Worm (Caenorhabditis elegans) whole organism, L2 larva: ENCODE results near the gene nhr-3.

Experiments
- C34F6.9 ChIP-seq: fragments of 150-350 bp; optimal IDR thresholded peaks from 2 replicates; lab custom pipeline; 2014; ENCODE audit warnings: missing biosample characterization, missing genetic modification characterization
- F13H6.1 ChIP-seq: sonication (generic microtip); optimal IDR thresholded peaks from 2 replicates; lab custom pipeline; 2016; ENCODE audit warnings: missing genetic modification characterization, missing compliant biosample characterization
- R02D3.7 ChIP-seq: fragments of 150-350 bp; optimal IDR thresholded peaks from 2 replicates; lab custom pipeline; 2014; ENCODE audit warnings: missing biosample characterization, missing genetic modification characterization
- Y55F3AM.14 ChIP-seq: fragments of 200-800 bp; sonication (Bioruptor generic); optimal IDR thresholded peaks from 2 replicates; lab custom pipeline; 2018; ENCODE audit warnings: mild to moderate bottlenecking, missing genetic modification characterization, missing compliant biosample characterization
- aly-2 ChIP-seq: fragments of 150-350 bp; optimal IDR thresholded peaks from 2 replicates; lab custom pipeline; 2014; ENCODE audit warnings: missing biosample characterization, missing genetic modification characterization
- ama-1 ChIP-seq: fragments of 150-350 bp; optimal IDR thresholded peaks from 2 replicates; lab custom pipeline; 2018; ENCODE audit warnings: inconsistent platforms
- blmp-1 ChIP-seq: sonication (generic microtip); optimal IDR thresholded peaks from 2 replicates; lab custom pipeline; 2017; ENCODE audit warnings: missing genetic modification characterization, mild to moderate bottlenecking, missing compliant biosample characterization, antibody characterized with exemption, moderate library complexity; ENCODE audit not compliant: insufficient read depth
- crh-2 ChIP-seq: sonication (generic microtip); optimal IDR thresholded peaks from 2 replicates; lab custom pipeline; 2017; ENCODE audit warnings: missing biosample characterization, missing genetic modification characterization
- egl-27 ChIP-seq: sonication (generic microtip); optimal IDR thresholded peaks from 3 replicates; lab custom pipeline; 2017; ENCODE audit warnings: missing biosample characterization, missing genetic modification reagents, missing genetic modification characterization
- elt-1 ChIP-seq: fragments of 150-350 bp; optimal IDR thresholded peaks from 2 replicates; lab custom pipeline; 2014; ENCODE audit warnings: missing biosample characterization, missing genetic modification characterization
- elt-3 ChIP-seq: sonication (generic microtip); optimal IDR thresholded peaks from 2 replicates; lab custom pipeline; 2017; ENCODE audit warnings: missing biosample characterization, missing genetic modification characterization
- gmeb-1 ChIP-seq: fragments of 150-350 bp; optimal IDR thresholded peaks from 2 replicates; lab custom pipeline; 2014; ENCODE audit warnings: missing biosample characterization, missing genetic modification characterization
- lin-11 ChIP-seq: fragments of 150-350 bp; sonication (generic microtip); optimal IDR thresholded peaks from 2 replicates; lab custom pipeline; 2014; ENCODE audit warnings: missing biosample characterization, missing genetic modification characterization, inconsistent platforms, mixed read lengths
- lin-13 ChIP-seq: fragments of 150-350 bp; optimal IDR thresholded peaks from 2 replicates; lab custom pipeline; 2014; ENCODE audit warnings: missing biosample characterization, missing genetic modification reagents, missing genetic modification characterization
- lsy-2 ChIP-seq, 2 experiments: fragments of 150-350 bp in 1 of 2; sonication (generic microtip) in 1 of 2; optimal IDR thresholded peaks; 2 replicates each; lab custom pipeline; 2014 to 2017; ENCODE audit warnings: missing biosample characterization in 2 of 2, missing genetic modification characterization in 2 of 2
- mab-5 ChIP-seq: fragments of 150-350 bp; optimal IDR thresholded peaks from 2 replicates; lab custom pipeline; 2014; ENCODE audit warnings: missing biosample characterization, missing genetic modification characterization
- mbf-1 ChIP-seq: sonication (generic microtip); optimal IDR thresholded peaks from 2 replicates; lab custom pipeline; 2017; ENCODE audit warnings: missing biosample characterization, missing genetic modification characterization
- mdl-1 ChIP-seq, 2 experiments: fragments of 150-350 bp in 1 of 2; sonication (generic microtip) in 1 of 2; optimal IDR thresholded peaks; 2 replicates each; lab custom pipeline; 2017; ENCODE audit warnings: missing biosample characterization in 2 of 2, missing genetic modification characterization in 2 of 2
- nhr-10 ChIP-seq: sonication (generic microtip); optimal IDR thresholded peaks from 2 replicates; lab custom pipeline; 2017; ENCODE audit warnings: missing biosample characterization, missing genetic modification characterization
- nhr-11 ChIP-seq: fragments of 150-350 bp; optimal IDR thresholded peaks from 2 replicates; lab custom pipeline; 2014; ENCODE audit warnings: missing biosample characterization, missing genetic modification characterization
- nhr-129 ChIP-seq: fragments of 150-350 bp; optimal IDR thresholded peaks from 2 replicates; lab custom pipeline; 2014; ENCODE audit warnings: missing biosample characterization, missing genetic modification characterization
- nhr-21 ChIP-seq: fragments of 150-350 bp; optimal IDR thresholded peaks from 2 replicates; lab custom pipeline; 2014; ENCODE audit warnings: missing biosample characterization, missing genetic modification characterization
- nhr-237 ChIP-seq: fragments of 150-350 bp; optimal IDR thresholded peaks from 2 replicates; lab custom pipeline; 2014; ENCODE audit warnings: missing biosample characterization, missing genetic modification characterization
- nhr-25 ChIP-seq: fragments of 150-350 bp; sonication (generic microtip); optimal IDR thresholded peaks from 3 replicates; lab custom pipeline; 2014; ENCODE audit warnings: missing biosample characterization, missing genetic modification characterization
- nhr-6 ChIP-seq: fragments of 150-350 bp; optimal IDR thresholded peaks from 2 replicates; lab custom pipeline; 2014; ENCODE audit warnings: missing biosample characterization, missing genetic modification characterization
- peb-1 ChIP-seq: fragments of 150-350 bp; optimal IDR thresholded peaks from 2 replicates; lab custom pipeline; 2014; ENCODE audit warnings: missing biosample characterization, missing genetic modification characterization
- sem-4 ChIP-seq: fragments of 150-350 bp; optimal IDR thresholded peaks from 2 replicates; lab custom pipeline; 2014; ENCODE audit warnings: missing biosample characterization, missing genetic modification reagents, missing genetic modification characterization
- sma-3 ChIP-seq: sonication (generic microtip); optimal IDR thresholded peaks from 2 replicates; lab custom pipeline; 2016; ENCODE audit warnings: missing genetic modification reagents, missing genetic modification characterization, missing compliant biosample characterization
- sma-9 ChIP-seq, 2 experiments: fragments of 150-350 bp in 1 of 2; sonication (generic microtip) in 1 of 2; optimal IDR thresholded peaks; 2 replicates each; lab custom pipeline; 2014 to 2016; ENCODE audit warnings: missing genetic modification characterization in 2 of 2, mild to moderate bottlenecking in 1 of 2, missing biosample characterization in 1 of 2, missing compliant biosample characterization in 1 of 2, missing genetic modification reagents in 1 of 2, moderate library complexity in 1 of 2
- snpc-4 ChIP-seq: fragments of 150-350 bp; optimal IDR thresholded peaks from 2 replicates; lab custom pipeline; 2014; ENCODE audit warnings: missing biosample characterization, missing genetic modification characterization
- unc-39 ChIP-seq: fragments of 150-350 bp; optimal IDR thresholded peaks from 2 replicates; lab custom pipeline; 2014; ENCODE audit warnings: missing biosample characterization, missing genetic modification characterization
- unc-55 ChIP-seq: fragments of 150-350 bp; sonication (generic microtip); optimal IDR thresholded peaks from 3 replicates; lab custom pipeline; 2014; ENCODE audit warnings: missing biosample characterization, missing genetic modification reagents, missing genetic modification characterization
- unc-62 ChIP-seq: fragments of 150-350 bp; optimal IDR thresholded peaks from 2 replicates; lab custom pipeline; 2014; ENCODE audit warnings: missing biosample characterization, missing genetic modification reagents, missing genetic modification characterization
- zag-1 ChIP-seq: fragments of 150-350 bp; optimal IDR thresholded peaks from 2 replicates; lab custom pipeline; 2014; ENCODE audit warnings: missing biosample characterization, missing genetic modification characterization
- ztf-1 ChIP-seq: fragments of 200-800 bp; sonication (Bioruptor generic); conservative IDR thresholded peaks from 2 replicates; pipeline ENCODE4 v1.3.6; 2022; ENCODE audit warnings: missing genetic modification characterization, missing compliant biosample characterization
- ztf-4 ChIP-seq: fragments of 150-350 bp; optimal IDR thresholded peaks from 2 replicates; lab custom pipeline; 2014; ENCODE audit warnings: missing biosample characterization, missing genetic modification characterization

nhr-3 gene

ce11 chrX:14549709-14550199 lies 8.6 kb upstream of the nhr-3 start, which contains the start of gene ram-5:
ram-5 (plus strand) TSS chrX:14550149.
- no peak for TF ChIP-seq unc-55 (GFP tag; lab: Kevin White, UChicago)
- TF ChIP-seq mdl-1 (tag; optimal IDR thresholded peaks at IDR 0.05; lab: Kevin White, UChicago), result no peak
- no peak for TF ChIP-seq unc-62 (GFP tag; lab: Kevin White, UChicago)
- no peak for TF ChIP-seq ztf-4 (tag; lab: Kevin White, UChicago)
- no peak for TF ChIP-seq nhr-25 (tag; lab: Kevin White, UChicago)
- no peak for TF ChIP-seq elt-1 (tag; lab: Kevin White, UChicago)
- TF ChIP-seq mab-5, result no peak
- no peak for TF ChIP-seq snpc-4 (tag; lab: Kevin White, UChicago)
- no peak for TF ChIP-seq mbf-1 (tag; lab: Kevin White, UChicago)
- TF ChIP-seq R02D3.7 (tag; lab: Kevin White, UChicago), result no peak
- TF ChIP-seq C34F6.9 (tag; lab: Kevin White, UChicago), result no peak
- no peak for TF ChIP-seq egl-27 (tag; lab: Kevin White, UChicago)
- no peak for TF ChIP-seq nhr-129 (tag; lab: Kevin White, UChicago)
- no peak for TF ChIP-seq nhr-6 (tag; lab: Kevin White, UChicago)
- no peak for TF ChIP-seq nhr-11 (tag; lab: Kevin White, UChicago)
- no peak for TF ChIP-seq elt-3 (tag; lab: Kevin White, UChicago)
- TF ChIP-seq lin-11 (tag; lab: Kevin White, UChicago), result no peak
- TF ChIP-seq sma-9 (GFP tag; optimal IDR thresholded peaks at IDR 0.05; lab: Kevin White, UChicago), result no peak
- no peak for TF ChIP-seq sma-9 (tag; optimal IDR thresholded peaks at IDR 0.05; lab: Kevin White, UChicago)
- TF ChIP-seq gmeb-1 (tag; lab: Kevin White, UChicago), result no peak
- TF ChIP-seq zag-1, result no peak

DNA sequence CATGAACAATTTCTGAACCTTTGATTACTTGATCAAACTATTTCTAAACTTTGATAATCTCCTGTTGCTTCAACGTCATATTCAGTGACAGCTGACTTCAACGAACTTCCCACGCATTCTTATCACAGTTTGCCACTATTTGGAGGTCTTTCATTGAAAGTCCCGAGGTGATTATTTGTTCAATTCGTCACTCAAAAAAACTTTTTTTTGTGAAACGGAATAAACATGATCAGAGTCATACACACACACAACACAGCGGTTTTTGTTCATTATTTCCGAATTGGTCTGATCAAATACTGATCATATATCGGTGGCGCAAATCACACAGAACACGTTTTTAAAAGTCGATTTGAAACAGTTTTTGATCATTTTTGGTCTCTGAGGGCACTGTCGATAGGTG lies 1.9 kb upstream of the nhr-3 start:
- no peak for TF ChIP-seq snpc-4 (tag; lab: Kevin White, UChicago)
- TF ChIP-seq sma-9 (GFP tag; optimal IDR thresholded peaks at IDR 0.05; lab: Kevin White, UChicago), result peak; percentile 23
- no peak for TF ChIP-seq sma-9 (tag; optimal IDR thresholded peaks at IDR 0.05; lab: Kevin White, UChicago)

- TF ChIP-seq zag-1 (peak; percentile 70), sem-4 (peak; percentile 52), peb-1 (tag; lab: Kevin White, UChicago) (no peak), mdl-1 (tag; optimal IDR thresholded peaks at IDR 0.05; lab: Kevin White, UChicago) (peak; percentile 28 to 52), nhr-11 (tag; lab: Kevin White, UChicago) (no peak), snpc-4 (tag; lab: Kevin White, UChicago) (peak; percentile 28), Y55F3AM.14 (peak; percentile 13), mab-5 (no peak), aly-2 (no peak), nhr-21 (no peak), nhr-129 (tag; lab: Kevin White, UChicago) (peak; percentile 77), sma-9 (GFP tag; optimal IDR thresholded peaks at IDR 0.05; lab: Kevin White, UChicago) (peak; percentile 97), sma-9 (tag; optimal IDR thresholded peaks at IDR 0.05; lab: Kevin White, UChicago) (no peak), lsy-2 (tag; optimal IDR thresholded peaks at IDR 0.05; lab: Kevin White, UChicago) (peak; percentile 20 to 44), nhr-25 (tag; lab: Kevin White, UChicago) (no peak), F13H6.1 (tag; lab: Kevin White, UChicago) (peak; percentile 66), ztf-4 (tag; lab: Kevin White, UChicago) (no peak), ztf-1 (GFP tag; lab: Robert Waterston, UW) (no peak), lin-13 (GFP tag; lab: Kevin White, UChicago) (peak; percentile 47), sma-3 (GFP tag; lab: Kevin White, UChicago) (no peak), blmp-1 (tag; lab: Kevin White, UChicago) (no peak), nhr-237 (no peak), ama-1 (lab: Kevin White, UChicago) (no peak), nhr-6 (tag; lab: Kevin White, UChicago) (no peak), unc-62 (GFP tag; lab: Kevin White, UChicago) (no peak), unc-39 (tag; lab: Kevin White, UChicago) (no peak), elt-3 (tag; lab: Kevin White, UChicago) (no peak), gmeb-1 (tag; lab: Kevin White, UChicago) (no peak), unc-55 (GFP tag; lab: Kevin White, UChicago) (peak; percentile 28), crh-2 (tag; lab: Kevin White, UChicago) (no peak), nhr-10 (tag; lab: Kevin White, UChicago) (no peak), C34F6.9 (tag; lab: Kevin White, UChicago) (peak; percentile 42)
Measured at ce11 chrX:14557352-14557935, 860 bp upstream of the nhr-3 start.
